Worm (Caenorhabditis elegans) whole organism, young adult: ENCODE measurements around the gene srv-29.
A peak's percentile ranks its signal among the peaks of the same experiment; 100 is the strongest.

Source experiments
- B0336.3 ChIP-seq: fragments of 200-800 bp; sonication (Bioruptor generic); IDR thresholded peaks from 2 replicates; pipeline ENCODE4 v1.3.6; 2022; ENCODE audit warnings: missing genetic modification characterization, missing compliant biosample characterization
- D2030.7 ChIP-seq: fragments of 200-800 bp; sonication (Bioruptor generic); IDR thresholded peaks from 2 replicates; pipeline ENCODE4 v1.3.6; 2022; ENCODE audit warnings: missing genetic modification reagents, missing genetic modification characterization, missing compliant biosample characterization
- F33H1.4 ChIP-seq: fragments of 200-800 bp; sonication (Bioruptor generic); IDR thresholded peaks from 2 replicates; pipeline ENCODE4 v1.3.6; 2022; ENCODE audit warnings: missing genetic modification reagents, missing genetic modification characterization, missing compliant biosample characterization
- K12H6.12 ChIP-seq: fragments of 200-800 bp; sonication (Bioruptor generic); optimal IDR thresholded peaks from 2 replicates; lab custom pipeline; 2018; ENCODE audit warnings: mild to moderate bottlenecking, missing genetic modification characterization, missing compliant biosample characterization
- T26A5.8 ChIP-seq: sonication (generic microtip); optimal IDR thresholded peaks from 2 replicates; lab custom pipeline; 2016; ENCODE audit warnings: missing genetic modification characterization, missing compliant biosample characterization
- Y53G8AR.9 ChIP-seq: fragments of 200-800 bp; sonication (Bioruptor generic); conservative IDR thresholded peaks from 2 replicates; pipeline ENCODE4 v1.3.6; 2022; ENCODE audit warnings: missing genetic modification reagents, missing genetic modification characterization, missing compliant biosample characterization
- Y67H2A.10 ChIP-seq: fragments of 200-800 bp; sonication (Bioruptor generic); conservative IDR thresholded peaks from 2 replicates; pipeline ENCODE4 v1.3.6; 2022; ENCODE audit warnings: missing genetic modification reagents, missing genetic modification characterization, missing compliant biosample characterization
- ZK185.1 ChIP-seq: sonication (generic microtip); optimal IDR thresholded peaks from 2 replicates; lab custom pipeline; 2016; ENCODE audit warnings: mild to moderate bottlenecking, missing genetic modification characterization, missing compliant biosample characterization; ENCODE audit not compliant: poor library complexity, severe bottlenecking
- aptf-2 ChIP-seq: fragments of 200-800 bp; sonication (Bioruptor generic); conservative IDR thresholded peaks from 2 replicates; pipeline ENCODE4 v1.3.6; 2022; ENCODE audit warnings: missing genetic modification reagents, missing genetic modification characterization, missing compliant biosample characterization
- atf-7 ChIP-seq: sonication (generic microtip); optimal IDR thresholded peaks from 2 replicates; lab custom pipeline; 2017; ENCODE audit warnings: mild to moderate bottlenecking, missing genetic modification characterization, missing compliant biosample characterization
- athp-1 ChIP-seq: sonication (generic microtip); optimal IDR thresholded peaks from 2 replicates; lab custom pipeline; 2017; ENCODE audit warnings: mild to moderate bottlenecking, missing genetic modification characterization, missing compliant biosample characterization
- attf-6 ChIP-seq: fragments of 200-800 bp; sonication (Bioruptor generic); IDR thresholded peaks from 2 replicates; pipeline ENCODE4 v1.3.6; 2022; ENCODE audit warnings: missing genetic modification reagents, missing genetic modification characterization, missing compliant biosample characterization
- bed-2 ChIP-seq: fragments of 200-800 bp; sonication (Bioruptor generic); IDR thresholded peaks from 2 replicates; pipeline ENCODE4 v1.3.6; 2022; ENCODE audit warnings: missing genetic modification reagents, missing genetic modification characterization, missing compliant biosample characterization
- ceh-27 ChIP-seq: fragments of 200-800 bp; sonication (Bioruptor generic); optimal IDR thresholded peaks from 2 replicates; lab custom pipeline; 2018; ENCODE audit warnings: mild to moderate bottlenecking, missing genetic modification characterization, moderate library complexity, missing compliant biosample characterization
- hlh-12 ChIP-seq: sonication (generic microtip); optimal IDR thresholded peaks from 2 replicates; lab custom pipeline; 2016; ENCODE audit warnings: missing genetic modification characterization, missing compliant biosample characterization
- hrde-1 ChIP-seq: sonication (generic microtip); optimal IDR thresholded peaks from 2 replicates; lab custom pipeline; 2016; ENCODE audit warnings: missing genetic modification characterization, mild to moderate bottlenecking, missing compliant biosample characterization, moderate library complexity, missing genotype, missing genetic modification reagents, borderline replicate concordance
- hsf-1 ChIP-seq: fragments of 200-800 bp; sonication (Bioruptor generic); IDR thresholded peaks from 2 replicates; pipeline ENCODE4 v1.3.6; 2022; ENCODE audit warnings: missing genetic modification reagents, missing genetic modification characterization, missing compliant biosample characterization
- let-526 ChIP-seq: fragments of 200-800 bp; sonication (Bioruptor generic); IDR thresholded peaks from 2 replicates; pipeline ENCODE4 v1.3.6; 2022; ENCODE audit warnings: missing genetic modification reagents, missing genetic modification characterization, missing compliant biosample characterization
- lin-26 ChIP-seq: fragments of 200-800 bp; sonication (Bioruptor generic); IDR thresholded peaks from 2 replicates; pipeline ENCODE4 v1.3.6; 2022; ENCODE audit warnings: missing genetic modification reagents, missing genetic modification characterization, missing compliant biosample characterization
- lsl-1 ChIP-seq: fragments of 200-800 bp; sonication (Bioruptor generic); optimal IDR thresholded peaks from 2 replicates; lab custom pipeline; 2018; ENCODE audit warnings: mild to moderate bottlenecking, missing genetic modification characterization, moderate library complexity, missing compliant biosample characterization
- madf-10 ChIP-seq: sonication (generic microtip); optimal IDR thresholded peaks from 2 replicates; lab custom pipeline; 2016; ENCODE audit warnings: mild to moderate bottlenecking, missing genetic modification characterization, missing compliant biosample characterization
- nfyb-1 ChIP-seq: fragments of 200-800 bp; sonication (Bioruptor generic); IDR thresholded peaks from 2 replicates; pipeline ENCODE4 v1.3.6; 2022; ENCODE audit warnings: missing genetic modification reagents, missing genetic modification characterization, missing compliant biosample characterization
- nhr-179 ChIP-seq: sonication (generic microtip); optimal IDR thresholded peaks from 2 replicates; lab custom pipeline; 2016; ENCODE audit warnings: mild to moderate bottlenecking, missing genetic modification characterization, missing compliant biosample characterization
- nhr-27 ChIP-seq: fragments of 200-800 bp; sonication (Bioruptor generic); optimal IDR thresholded peaks from 2 replicates; lab custom pipeline; 2018; ENCODE audit warnings: mild to moderate bottlenecking, missing genetic modification characterization, moderate library complexity, missing compliant biosample characterization
- nhr-80 ChIP-seq: sonication (generic microtip); optimal IDR thresholded peaks from 2 replicates; lab custom pipeline; 2016; ENCODE audit warnings: missing genetic modification characterization, missing compliant biosample characterization
- sea-2 ChIP-seq: fragments of 200-800 bp; sonication (Bioruptor generic); IDR thresholded peaks from 2 replicates; pipeline ENCODE4 v1.3.6; 2022; ENCODE audit warnings: missing genetic modification characterization, missing compliant biosample characterization
- snpc-4 ChIP-seq, 5 experiments: fragments of 150-350 bp in 1 of 5; sonication (generic microtip) in 4 of 5; optimal IDR thresholded peaks; 2 replicates each; lab custom pipeline; 2014 to 2018; ENCODE audit warnings: missing genetic modification characterization in 5 of 5, missing biosample characterization in 3 of 5, antibody characterized with exemption in 2 of 5, mild to moderate bottlenecking in 2 of 5, missing compliant biosample characterization in 2 of 5, missing genotype in 2 of 5, moderate library complexity in 2 of 5, missing genetic modification reagents in 1 of 5
- sptf-2 ChIP-seq: fragments of 200-800 bp; sonication (Bioruptor generic); optimal IDR thresholded peaks from 2 replicates; lab custom pipeline; 2018; ENCODE audit warnings: mild to moderate bottlenecking, missing genetic modification characterization, missing compliant biosample characterization
- tbx-9 ChIP-seq: sonication (generic microtip); optimal IDR thresholded peaks from 2 replicates; lab custom pipeline; 2016; ENCODE audit warnings: borderline replicate concordance, missing genetic modification characterization, inconsistent platforms, missing compliant biosample characterization
- unc-130 ChIP-seq: sonication (generic microtip); optimal IDR thresholded peaks from 2 replicates; lab custom pipeline; 2016; ENCODE audit warnings: missing genetic modification reagents, missing genetic modification characterization, missing compliant biosample characterization
- ztf-25 ChIP-seq: fragments of 200-800 bp; sonication (Bioruptor generic); IDR thresholded peaks from 2 replicates; pipeline ENCODE4 v1.3.6; 2022; ENCODE audit warnings: missing genetic modification reagents, missing genetic modification characterization, missing compliant biosample characterization

The srv-29 gene

ce11 chrIV:6279392-6279791 lies 13.0 kb upstream of the srv-29 start, which contains the start of gene sams-5:
sams-5 (minus strand) TSS chrIV:6279522.
- TF ChIP-seq lsl-1 (GFP tag; lab: Kevin White, UChicago) (no peak), attf-6 (GFP tag; lab: Robert Waterston, UW) (no peak), F33H1.4 (GFP tag; lab: Robert Waterston, UW) (no peak), K12H6.12 (tag; lab: Kevin White, UChicago) (no peak), hrde-1 (tag; lab: Kevin White, UChicago) (no peak), hlh-12 (tag; lab: Kevin White, UChicago) (no peak), T26A5.8 (no peak), sea-2 (GFP tag; lab: Robert Waterston, UW) (no peak)
- TF ChIP-seq, all 124 proteins: peak for 0

ce11 chrIV:6275671-6276209 lies 9.3 kb upstream of the srv-29 start, which contains the start of the genes aat-4 and T13A10.1:
aat-4 (minus strand) TSS chrIV:6275721.
T13A10.1 (plus strand) TSS chrIV:6276081.
- peak; percentile 89 for TF ChIP-seq nhr-80 (tag; lab: Kevin White, UChicago)
- no peak for TF ChIP-seq sptf-2
- TF ChIP-seq madf-10 (tag; lab: Kevin White, UChicago) = no peak
- no peak for TF ChIP-seq Y67H2A.10 (GFP tag; lab: Robert Waterston, UW)
- no peak for TF ChIP-seq unc-130 (GFP tag; lab: Kevin White, UChicago)
- no peak for TF ChIP-seq lin-26 (GFP tag; lab: Robert Waterston, UW)

- TF ChIP-seq nfyb-1 (GFP tag; lab: Robert Waterston, UW) (no peak), lsl-1 (GFP tag; lab: Kevin White, UChicago) (no peak), ZK185.1 (tag; lab: Kevin White, UChicago) (no peak), Y53G8AR.9 (GFP tag; lab: Robert Waterston, UW) (no peak), nhr-27 (tag; lab: Kevin White, UChicago) (no peak), athp-1 (tag; lab: Kevin White, UChicago) (no peak), K12H6.12 (tag; lab: Kevin White, UChicago) (no peak), B0336.3 (GFP tag; lab: Robert Waterston, UW) (no peak), Y67H2A.10 (GFP tag; lab: Robert Waterston, UW) (no peak), aptf-2 (GFP tag; lab: Robert Waterston, UW) (no peak)
Observed at ce11 chrIV:6271923-6272322, 5.5 kb upstream of the srv-29 start, which contains the start of gene srv-31. srv-31 (minus strand) TSS chrIV:6272023.

- TF ChIP-seq T26A5.8 (no peak), aptf-2 (GFP tag; lab: Robert Waterston, UW) (no peak), ztf-25 (no peak), nhr-179 (tag; lab: Kevin White, UChicago) (no peak), K12H6.12 (tag; lab: Kevin White, UChicago) (no peak), let-526 (GFP tag; lab: Robert Waterston, UW) (no peak)
Observed at ce11 chrIV:6269346-6269745, 2.9 kb upstream of the srv-29 start, which contains the start of gene srv-30. srv-30 (minus strand) TSS chrIV:6269446.

ce11 chrIV:6263244-6263643 lies 3.2 kb downstream of the srv-29 start, which contains the start of gene srv-28:
srv-28 (minus strand) TSS chrIV:6263344.
- TF ChIP-seq Y53G8AR.9 (GFP tag; lab: Robert Waterston, UW) (no peak), hsf-1 (GFP tag; lab: Robert Waterston, UW) (no peak), D2030.7 (GFP tag; lab: Robert Waterston, UW) (no peak), atf-7 (tag; lab: Kevin White, UChicago) (no peak), snpc-4 (GFP tag; optimal IDR thresholded peaks at IDR 0.05; lab: Kevin White, UChicago) (no peak), snpc-4 (tag; optimal IDR thresholded peaks at IDR 0.05; lab: Kevin White, UChicago) (no peak), bed-2 (GFP tag; lab: Robert Waterston, UW) (no peak), sea-2 (GFP tag; lab: Robert Waterston, UW) (no peak), tbx-9 (no peak), ceh-27 (no peak)
